Fruit fly (Drosophila melanogaster): ENCODE results near the gene Raf.

Raf gene

DNA sequence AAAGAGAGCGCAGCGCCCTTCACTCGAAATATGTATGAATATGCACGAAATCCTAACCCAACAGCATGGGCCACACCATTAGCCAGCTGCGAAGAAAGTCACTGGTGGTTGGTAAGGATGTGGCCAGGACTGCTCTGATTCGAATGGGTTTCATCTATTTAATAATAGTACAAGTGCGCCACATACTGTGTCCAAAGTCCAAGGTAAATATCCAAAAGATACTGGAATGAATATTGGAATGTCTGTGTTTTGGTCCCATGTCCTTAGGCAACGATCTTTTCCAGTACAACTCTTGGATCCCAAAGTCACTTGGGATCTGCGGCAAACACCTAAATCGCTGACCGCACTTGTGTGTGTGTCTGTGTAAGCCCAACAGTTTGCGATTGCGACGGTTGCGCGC, 11.0 kb downstream of the Raf start (continued):
- TF ChIP-seq Max (GFP tag; optimal IDR thresholded peaks at IDR 0.05) (peak; percentile 55), Kr (GFP tag; optimal IDR thresholded peaks at IDR 0.05) (no peak), Xbp1 (GFP tag; optimal IDR thresholded peaks at IDR 0.05) (peak; percentile 59), CG6654 (GFP tag; optimal IDR thresholded peaks at IDR 0.05) (peak; percentile 3), CG5180 (GFP tag; optimal IDR thresholded peaks at IDR 0.05) (peak; percentile 50), dmrt11E (tag; optimal IDR thresholded peaks at IDR 0.05) (no peak), NfI (GFP tag; optimal IDR thresholded peaks at IDR 0.05) (peak; percentile 63), pum (GFP tag; optimal IDR thresholded peaks at IDR 0.05) (peak; percentile 23), run (tag; optimal IDR thresholded peaks at IDR 0.05) (peak; percentile 21), CG30431 (GFP tag; optimal IDR thresholded peaks at IDR 0.05) (peak; percentile 50), CG7786 (GFP tag; optimal IDR thresholded peaks at IDR 0.05) (peak; percentile 37), CG8359 (GFP tag; optimal IDR thresholded peaks at IDR 0.05; ENCODE audit: borderline replicate concordance) (peak; percentile 2), ham (GFP tag; IDR thresholded peaks at IDR 0.05) (no peak), HLH4C (GFP tag; IDR thresholded peaks at IDR 0.05; ENCODE audit: partially characterized antibody) (no peak), Dp (GFP tag; optimal IDR thresholded peaks at IDR 0.05) (no peak), odd (GFP tag; optimal IDR thresholded peaks at IDR 0.05) (peak; percentile 10), wdn (GFP tag; IDR thresholded peaks at IDR 0.05) (no peak), CG7745 (tag; optimal IDR thresholded peaks at IDR 0.05) (no peak), CG9817 (tag; optimal IDR thresholded peaks at IDR 0.05) (peak; percentile 17), Bgb (GFP tag; IDR thresholded peaks at IDR 0.05; ENCODE audit: partially characterized antibody) (no peak), Hey (tag; optimal IDR thresholded peaks at IDR 0.05) (no peak), da (GFP tag; optimal IDR thresholded peaks at IDR 0.05) (no peak), trh (GFP tag; optimal IDR thresholded peaks at IDR 0.05) (no peak), bbx (GFP tag; IDR thresholded peaks at IDR 0.05; ENCODE audit: partially characterized antibody) (no peak), sisA (GFP tag; IDR thresholded peaks at IDR 0.05) (peak; percentile 62), CG18764 (GFP tag; optimal IDR thresholded peaks at IDR 0.05) (peak; percentile 28), Dip3 (GFP tag; optimal IDR thresholded peaks at IDR 0.05) (peak; percentile 40), her (GFP tag; optimal IDR thresholded peaks at IDR 0.05) (peak; percentile 33), kay (GFP tag; optimal IDR thresholded peaks at IDR 0.05) (peak; percentile 34), ERR (GFP tag; optimal IDR thresholded peaks at IDR 0.05) (no peak), HHEX (GFP tag; optimal IDR thresholded peaks at IDR 0.05) (peak; percentile 64), Rfx (GFP tag; IDR thresholded peaks at IDR 0.05) (0 out of 2 replicates have a peak, but pooled peaks have one; percentile 19), cas (GFP tag; IDR thresholded peaks at IDR 0.05) (no peak), CG2116 (GFP tag; optimal IDR thresholded peaks at IDR 0.05) (no peak), Hr51 (GFP tag; optimal IDR thresholded peaks at IDR 0.05) (peak; percentile 25 to 88), mirr (GFP tag; optimal IDR thresholded peaks at IDR 0.05) (no peak), CG7839 (tag; optimal IDR thresholded peaks at IDR 0.05) (peak; percentile 72), gro (GFP tag; optimal IDR thresholded peaks at IDR 0.05) (no peak), crol (GFP tag; IDR thresholded peaks at IDR 0.05) (no peak), Gug (GFP tag; IDR thresholded peaks at IDR 0.05) (no peak; the same call in 3 of the 4 replicates), HLH54F (GFP tag; optimal IDR thresholded peaks at IDR 0.05) (peak; percentile 41), CG9727 (GFP tag; optimal IDR thresholded peaks at IDR 0.05) (peak; percentile 63), Fer3 (tag; optimal IDR thresholded peaks at IDR 0.05) (peak; percentile 24), btn (GFP tag; optimal IDR thresholded peaks at IDR 0.05) (peak; percentile 18), CG10543 (GFP tag; optimal IDR thresholded peaks at IDR 0.05) (no peak), Bdp1 (GFP tag; optimal IDR thresholded peaks at IDR 0.05) (peak; percentile 36), Oli (tag; optimal IDR thresholded peaks at IDR 0.05) (peak; percentile 82), ase (GFP tag; IDR thresholded peaks at IDR 0.05) (peak; percentile 53; the same call in 2 of the 3 replicates), jumu (GFP tag; optimal IDR thresholded peaks at IDR 0.05) (peak; percentile 42), CG8290 (GFP tag; optimal IDR thresholded peaks at IDR 0.05) (no peak), CG8290 (tag; optimal IDR thresholded peaks at IDR 0.05) (peak in 1 of 2 experiments; percentile 74)
